Worm (Caenorhabditis elegans): ENCODE data around the gene W08A12.3.

DNA sequence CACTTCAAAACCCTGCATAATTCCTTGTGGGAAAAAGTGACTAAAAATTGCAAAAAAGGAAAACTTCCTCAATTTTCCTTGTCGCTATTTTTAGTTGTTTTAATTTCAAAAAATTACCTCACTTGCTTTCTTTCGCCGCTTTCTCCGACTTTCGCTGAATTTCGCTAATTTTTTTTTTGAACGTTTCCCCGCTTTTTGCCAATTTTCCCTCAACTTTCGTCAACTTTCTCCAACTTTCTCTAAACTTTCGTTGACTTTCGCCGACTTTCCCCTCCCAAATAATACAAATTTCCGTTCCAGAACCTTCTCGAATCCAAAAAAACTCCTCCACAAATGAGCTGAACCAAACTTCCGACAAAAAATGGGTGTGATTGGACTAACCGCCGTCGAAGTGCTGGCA lies at the start of gene W08A12.3:
- TF ChIP-seq elt-1 (tag; optimal IDR thresholded peaks at IDR 0.05) (no peak), nhr-237 (tag; optimal IDR thresholded peaks at IDR 0.05) (no peak), sem-4 (tag; optimal IDR thresholded peaks at IDR 0.05) (no peak), lin-39 (tag; optimal IDR thresholded peaks at IDR 0.05) (no peak), aly-2 (tag; optimal IDR thresholded peaks at IDR 0.05) (no peak), peb-1 (tag; optimal IDR thresholded peaks at IDR 0.05) (no peak), mdl-1 (tag; optimal IDR thresholded peaks at IDR 0.05) (no peak)
